Fruit fly (Drosophila melanogaster): Measurements from ENCODE around the gene fid.

Gene fid

DNA sequence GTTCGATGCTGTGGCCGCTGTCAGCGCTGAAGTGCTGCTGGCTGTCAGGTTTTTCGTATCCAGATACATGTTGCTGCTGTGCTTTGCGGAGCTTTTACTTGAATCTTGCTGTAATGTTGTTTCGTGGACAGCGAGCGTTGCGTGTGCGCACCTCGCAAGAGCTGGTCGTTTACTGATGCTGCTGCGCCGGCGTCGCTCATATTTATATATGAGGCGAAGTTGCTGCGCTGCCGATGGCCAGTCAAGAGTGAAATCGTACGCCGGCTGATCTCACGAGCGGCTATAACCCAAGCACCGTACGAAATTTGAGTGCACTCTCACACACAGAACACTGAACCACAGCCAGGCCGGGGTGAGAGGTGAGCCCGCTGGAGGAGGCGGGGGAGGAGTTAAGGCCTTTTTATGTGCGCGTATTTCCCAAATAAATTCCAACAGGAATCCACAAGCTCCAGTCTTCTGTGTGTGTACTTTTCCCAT is 47.5 kb downstream of the fid start (continued):
- TF ChIP-seq CG10462 (GFP tag; optimal IDR thresholded peaks at IDR 0.05) (no peak), hkb (optimal IDR thresholded peaks at IDR 0.05) (no peak), hkb (GFP tag; IDR thresholded peaks at IDR 0.05) (no peak), aop (GFP tag; IDR thresholded peaks at IDR 0.05) (0 out of 2 replicates have a peak, but pooled peaks have one; percentile 29), gem (tag; optimal IDR thresholded peaks at IDR 0.05) (no peak), Nf-YC (tag; optimal IDR thresholded peaks at IDR 0.05) (peak; percentile 5), seq (GFP tag; IDR thresholded peaks at IDR 0.05) (no peak), CG10565 (GFP tag; optimal IDR thresholded peaks at IDR 0.05) (no peak), CG6175 (GFP tag; IDR thresholded peaks at IDR 0.05) (no peak), Adf1 (GFP tag; IDR thresholded peaks at IDR 0.05) (peak; percentile 75), Bgb (GFP tag; IDR thresholded peaks at IDR 0.05; ENCODE audit: partially characterized antibody) (peak; percentile 18; the same call in 1 of the 2 replicates), CG42726 (GFP tag; IDR thresholded peaks at IDR 0.05; ENCODE audit: partially characterized antibody) (0 out of 2 replicates have a peak, but pooled peaks have one; percentile 40), YL-1 (GFP tag; optimal IDR thresholded peaks at IDR 0.05) (no peak), pros (GFP tag; optimal IDR thresholded peaks at IDR 0.05) (peak; percentile 44), bbx (GFP tag; IDR thresholded peaks at IDR 0.05; ENCODE audit: partially characterized antibody) (no peak), TFAM (GFP tag; optimal IDR thresholded peaks at IDR 0.05) (no peak), CG2199 (GFP tag; IDR thresholded peaks at IDR 0.05) (peak; percentile 43; the same call in 1 of the 3 replicates), Abd-B (GFP tag; optimal IDR thresholded peaks at IDR 0.05) (no peak), slp2 (GFP tag; optimal IDR thresholded peaks at IDR 0.05) (no peak), dysf (GFP tag; IDR thresholded peaks at IDR 0.05) (no peak), CG12942 (GFP tag; optimal IDR thresholded peaks at IDR 0.05) (no peak), CHES-1-like (GFP tag; optimal IDR thresholded peaks at IDR 0.05) (no peak), lbe (GFP tag; optimal IDR thresholded peaks at IDR 0.05) (no peak), Dip3 (GFP tag; optimal IDR thresholded peaks at IDR 0.05) (no peak), CG6254 (GFP tag; optimal IDR thresholded peaks at IDR 0.05) (no peak), CG2889 (GFP tag; IDR thresholded peaks at IDR 0.05) (no peak), Kr (GFP tag; optimal IDR thresholded peaks at IDR 0.05) (no peak), stc (GFP tag; IDR thresholded peaks at IDR 0.05) (no peak), lmd (GFP tag; IDR thresholded peaks at IDR 0.05) (no peak), CG34422 (GFP tag; IDR thresholded peaks at IDR 0.05) (no peak), CG14860 (GFP tag; IDR thresholded peaks at IDR 0.05; ENCODE audit: partially characterized antibody) (no peak), B-H2 (GFP tag; optimal IDR thresholded peaks at IDR 0.05) (no peak), CG17612 (GFP tag; IDR thresholded peaks at IDR 0.05) (no peak), CG11085 (GFP tag; IDR thresholded peaks at IDR 0.05) (no peak), Oli (tag; optimal IDR thresholded peaks at IDR 0.05) (no peak), BEAF-32 (GFP tag; optimal IDR thresholded peaks at IDR 0.05) (no peak), en (GFP tag; optimal IDR thresholded peaks at IDR 0.05) (no peak), CG30403 (GFP tag; optimal IDR thresholded peaks at IDR 0.05) (no peak), Mes4 (GFP tag; optimal IDR thresholded peaks at IDR 0.05) (no peak), ap (GFP tag; IDR thresholded peaks at IDR 0.05) (no peak), slou (GFP tag; optimal IDR thresholded peaks at IDR 0.05) (no peak), repo (GFP tag; optimal IDR thresholded peaks at IDR 0.05) (no peak), CG2120 (GFP tag; optimal IDR thresholded peaks at IDR 0.05) (no peak), NC2α (GFP tag; optimal IDR thresholded peaks at IDR 0.05) (peak; percentile 22), cg (GFP tag; optimal IDR thresholded peaks at IDR 0.05) (peak; percentile 18), CG12769 (tag; optimal IDR thresholded peaks at IDR 0.05) (peak; percentile 58), HLHmδ (GFP tag; optimal IDR thresholded peaks at IDR 0.05) (peak; percentile 94), CG15601 (tag; optimal IDR thresholded peaks at IDR 0.05) (no peak), CG14014 (GFP tag; IDR thresholded peaks at IDR 0.05) (no peak), ara (GFP tag; IDR thresholded peaks at IDR 0.05) (no peak), ro (GFP tag; IDR thresholded peaks at IDR 0.05) (no peak), CG11696 (GFP tag; IDR thresholded peaks at IDR 0.05) (no peak)
